Fruit fly (Drosophila melanogaster) whole organism: ENCODE results near the gene CG33098.

Experiments
- CG8478 ChIP-seq: fragments of >200 bp; optimal IDR thresholded peaks from 2 replicates; lab custom pipeline; 2018; ENCODE audit warnings: inconsistent platforms
- Dll ChIP-seq: fragments of >200 bp; optimal IDR thresholded peaks from 2 replicates; lab custom pipeline; 2017
- EcR ChIP-seq, 2 experiments: fragments of >200 bp; optimal IDR thresholded peaks; 2 replicates each; lab custom pipeline; 2017; ENCODE audit warnings: missing biosample characterization in 2 of 2, missing genetic modification characterization in 2 of 2, missing genetic modification reagents in 2 of 2
- pan ChIP-seq: fragments of >200 bp; optimal IDR thresholded peaks from 2 replicates; lab custom pipeline; 2017
- psq ChIP-seq: fragments of >200 bp; optimal IDR thresholded peaks from 2 replicates; lab custom pipeline; 2017
- usp ChIP-seq: fragments of >200 bp; optimal IDR thresholded peaks from 2 replicates; lab custom pipeline; 2017; ENCODE audit warnings: missing biosample characterization, missing genetic modification characterization, mixed read lengths

The CG33098 gene

dm6 chr3R:12386965-12387364 lies at the start of gene CG33098:
Gene CG33098 (plus strand): TSS chr3R:12387188.
- TF ChIP-seq EcR (GFP tag; optimal IDR thresholded peaks at IDR 0.05; lab: Kevin White, UChicago) (no peak), Dll (lab: Kevin White, UChicago) (no peak), pan (no peak), CG8478 (lab: Kevin White, UChicago) (no peak), psq (lab: Kevin White, UChicago) (no peak), usp (no peak)

- TF ChIP-seq usp: no peak
- no peak for TF ChIP-seq Dll (lab: Kevin White, UChicago)
- TF ChIP-seq psq (lab: Kevin White, UChicago): no peak
- no peak for TF ChIP-seq CG8478 (lab: Kevin White, UChicago)
- no peak for TF ChIP-seq pan
- no peak for TF ChIP-seq EcR (GFP tag; optimal IDR thresholded peaks at IDR 0.05; lab: Kevin White, UChicago)
These were observed 45.6 kb upstream of the CG33098 start, which contains the start of gene Sgsf for dm6 chr3R:12341374-12341773. Gene Sgsf (plus strand): TSS chr3R:12341674.

DNA sequence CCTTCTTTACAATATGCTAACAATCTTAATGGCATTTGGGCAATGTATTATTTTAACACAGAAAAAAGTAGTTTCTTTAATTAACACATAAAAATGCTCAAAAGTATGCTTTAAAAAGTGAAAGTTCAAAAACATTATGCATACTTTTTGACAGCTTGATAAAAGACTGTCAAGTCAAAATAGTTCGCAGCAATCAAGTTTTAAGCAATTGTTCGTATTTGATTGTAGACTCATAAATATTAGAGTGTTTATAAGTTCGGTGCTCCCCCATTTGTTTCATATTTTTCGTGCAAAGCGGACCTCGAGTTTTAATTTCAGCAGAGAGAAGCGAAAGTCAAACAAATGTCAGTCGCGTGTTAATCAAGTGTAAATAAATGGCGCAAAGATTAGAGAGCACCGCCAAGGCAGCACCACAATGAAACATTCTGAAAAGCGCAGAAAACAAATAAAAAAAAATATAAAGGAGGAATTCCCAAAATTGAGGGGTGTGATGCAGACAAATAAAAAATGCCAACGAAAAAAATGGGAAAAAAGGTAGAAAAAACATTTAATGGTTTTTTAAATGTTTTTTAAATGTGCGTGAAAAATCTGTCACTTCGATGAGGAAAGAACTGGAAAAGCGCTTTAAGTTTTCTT lies 42.0 kb upstream of the CG33098 start:
- TF ChIP-seq psq (lab: Kevin White, UChicago) (no peak), CG8478 (lab: Kevin White, UChicago) (no peak), pan (no peak), EcR (GFP tag; optimal IDR thresholded peaks at IDR 0.05; lab: Kevin White, UChicago) (no peak), Dll (lab: Kevin White, UChicago) (no peak), usp (no peak)

DNA sequence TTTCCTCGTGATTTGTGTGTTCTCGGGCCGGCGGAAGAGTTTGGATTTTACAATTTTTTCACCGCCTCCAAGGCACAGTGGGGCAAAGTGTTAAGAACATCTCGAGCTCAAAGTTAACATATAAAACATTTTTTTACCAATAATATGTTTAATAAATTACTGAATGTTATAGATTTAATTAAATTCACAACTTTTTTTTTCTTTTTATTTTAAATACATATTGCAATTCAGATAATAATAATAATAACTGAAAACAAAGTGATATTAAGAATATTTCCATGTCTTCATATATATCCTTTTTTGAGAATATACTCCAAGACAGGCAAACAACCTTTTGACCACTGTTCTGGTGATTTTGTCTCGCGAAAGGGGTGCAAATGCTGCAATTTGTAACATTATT lies 41.0 kb upstream of the CG33098 start:
- no peak for TF ChIP-seq psq (lab: Kevin White, UChicago)
- TF ChIP-seq Dll (lab: Kevin White, UChicago): no peak
- TF ChIP-seq CG8478 (lab: Kevin White, UChicago): no peak
- no peak for TF ChIP-seq pan
- TF ChIP-seq EcR (GFP tag; optimal IDR thresholded peaks at IDR 0.05; lab: Kevin White, UChicago): no peak
- no peak for TF ChIP-seq usp

dm6 chr3R:12347659-12348058 lies 39.3 kb upstream of the CG33098 start:
- TF ChIP-seq EcR (GFP tag; optimal IDR thresholded peaks at IDR 0.05; lab: Kevin White, UChicago): no peak
- no peak for TF ChIP-seq psq (lab: Kevin White, UChicago)
- TF ChIP-seq Dll (lab: Kevin White, UChicago): no peak
- TF ChIP-seq pan: no peak
- no peak for TF ChIP-seq CG8478 (lab: Kevin White, UChicago)
- no peak for TF ChIP-seq usp

- TF ChIP-seq CG8478 (lab: Kevin White, UChicago) (no peak), usp (no peak), psq (lab: Kevin White, UChicago) (no peak), EcR (GFP tag; optimal IDR thresholded peaks at IDR 0.05; lab: Kevin White, UChicago) (no peak), pan (no peak), Dll (lab: Kevin White, UChicago) (no peak)
These were observed 36.5 kb upstream of the CG33098 start, which contains the start of gene CG10038 for dm6 chr3R:12350497-12350896. Gene CG10038 (minus strand): TSS chr3R:12350644.

- no peak for TF ChIP-seq CG8478 (lab: Kevin White, UChicago)
- no peak for TF ChIP-seq EcR (GFP tag; optimal IDR thresholded peaks at IDR 0.05; lab: Kevin White, UChicago)
- no peak for TF ChIP-seq psq (lab: Kevin White, UChicago)
These were observed 35.0 kb upstream of the CG33098 start, which contains the start of gene CG10041 for dm6 chr3R:12352003-12352402. Gene CG10041 (minus strand): TSS chr3R:12352103.

DNA sequence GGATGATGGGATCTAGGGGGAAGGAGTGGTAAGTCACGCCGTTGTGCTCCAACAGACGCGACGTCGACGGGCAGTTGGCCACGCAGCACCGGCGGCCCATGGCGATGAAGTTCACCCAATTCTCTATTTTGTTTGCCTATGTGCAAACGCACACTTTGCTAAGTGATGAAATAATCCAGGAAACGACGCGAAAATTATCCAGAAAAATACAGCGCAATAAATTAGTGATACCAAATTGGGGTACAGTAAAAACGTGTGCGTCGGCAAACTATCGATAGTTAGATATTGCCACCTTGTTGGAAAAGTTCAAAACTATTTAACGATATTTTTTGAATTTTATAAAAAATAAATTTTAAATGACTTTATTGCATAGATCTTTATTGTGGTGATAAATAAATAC lies 30.9 kb upstream of the CG33098 start, which contains the start of gene MBD-R2:
Gene MBD-R2 (minus strand): TSS at position 222 of the 400 bp plus-strand sequence.
- TF ChIP-seq CG8478 (lab: Kevin White, UChicago): no peak
- no peak for TF ChIP-seq pan
- TF ChIP-seq Dll (lab: Kevin White, UChicago): no peak
- no peak for TF ChIP-seq usp
- TF ChIP-seq psq (lab: Kevin White, UChicago): no peak
- TF ChIP-seq EcR (GFP tag; optimal IDR thresholded peaks at IDR 0.05; lab: Kevin White, UChicago): no peak

dm6 chr3R:12359837-12360236 lies 27.2 kb upstream of the CG33098 start, which contains the start of gene CG4115:
Gene CG4115 (plus strand): TSS chr3R:12360008.
- TF ChIP-seq CG8478 (lab: Kevin White, UChicago) (no peak), usp (no peak), Dll (lab: Kevin White, UChicago) (no peak), EcR (GFP tag; optimal IDR thresholded peaks at IDR 0.05; lab: Kevin White, UChicago) (no peak), pan (no peak), psq (lab: Kevin White, UChicago) (no peak)

DNA sequence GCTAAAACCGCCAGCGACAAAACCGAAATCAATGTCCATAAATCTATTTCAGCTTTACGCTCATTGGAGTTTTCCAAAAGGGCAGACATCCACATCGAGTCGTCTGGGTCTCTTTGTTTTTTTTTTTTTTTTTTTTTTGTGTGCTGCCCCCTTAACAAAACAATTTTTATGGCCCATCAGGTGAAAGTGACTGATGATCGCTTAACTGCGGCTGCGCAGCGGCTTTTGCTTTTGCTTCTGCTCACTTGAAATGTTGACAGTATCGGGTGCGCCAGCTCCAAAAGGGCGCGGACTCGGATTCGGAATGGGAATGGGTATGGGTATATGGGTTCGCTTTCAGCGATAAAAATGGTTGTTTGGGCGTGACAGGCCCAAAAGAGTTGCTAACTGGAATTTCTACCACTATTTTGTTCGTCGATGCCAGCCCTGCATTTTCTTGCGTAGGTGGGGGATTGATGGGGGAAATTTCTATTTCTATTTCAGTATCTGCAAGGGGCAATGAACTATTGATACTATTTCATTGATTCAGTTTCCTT lies 25.0 kb upstream of the CG33098 start:
- no peak for TF ChIP-seq EcR (GFP tag; optimal IDR thresholded peaks at IDR 0.05; lab: Kevin White, UChicago)
- no peak for TF ChIP-seq Dll (lab: Kevin White, UChicago)
- no peak for TF ChIP-seq psq (lab: Kevin White, UChicago)
- TF ChIP-seq pan: no peak
- TF ChIP-seq usp: no peak
- no peak for TF ChIP-seq CG8478 (lab: Kevin White, UChicago)

DNA sequence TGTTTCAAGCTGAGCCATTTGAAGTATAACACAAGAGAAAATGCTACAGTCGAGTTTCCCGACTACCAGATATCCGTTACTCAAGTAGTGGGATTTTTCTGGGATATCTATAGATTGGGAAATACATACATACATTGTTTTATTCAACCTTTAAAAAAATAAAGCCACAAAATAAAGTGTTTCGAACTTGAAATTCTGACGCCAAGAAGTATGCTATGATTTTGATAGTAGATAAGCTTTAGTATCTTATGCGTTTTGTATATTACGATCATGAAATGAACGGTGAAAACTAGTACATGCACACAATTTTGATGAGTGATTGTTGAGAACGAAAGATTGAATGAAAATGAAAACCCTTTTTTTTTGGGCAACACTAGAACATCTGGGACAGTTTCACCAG lies 23.4 kb upstream of the CG33098 start:
- TF ChIP-seq psq (lab: Kevin White, UChicago) (no peak), pan (no peak), CG8478 (lab: Kevin White, UChicago) (no peak), Dll (lab: Kevin White, UChicago) (no peak), usp (no peak), EcR (GFP tag; optimal IDR thresholded peaks at IDR 0.05; lab: Kevin White, UChicago) (no peak)

dm6 chr3R:12364580-12364979 lies 22.4 kb upstream of the CG33098 start, which contains the start of gene Tim17a1:
Gene Tim17a1 (minus strand): TSS chr3R:12364680.
- TF ChIP-seq Dll (lab: Kevin White, UChicago): no peak
- TF ChIP-seq EcR (GFP tag; optimal IDR thresholded peaks at IDR 0.05; lab: Kevin White, UChicago): no peak
- no peak for TF ChIP-seq CG8478 (lab: Kevin White, UChicago)
- TF ChIP-seq psq (lab: Kevin White, UChicago): no peak
- no peak for TF ChIP-seq usp
